Worm (Caenorhabditis elegans): ENCODE data around the gene dop-5.

dop-5 gene

DNA sequence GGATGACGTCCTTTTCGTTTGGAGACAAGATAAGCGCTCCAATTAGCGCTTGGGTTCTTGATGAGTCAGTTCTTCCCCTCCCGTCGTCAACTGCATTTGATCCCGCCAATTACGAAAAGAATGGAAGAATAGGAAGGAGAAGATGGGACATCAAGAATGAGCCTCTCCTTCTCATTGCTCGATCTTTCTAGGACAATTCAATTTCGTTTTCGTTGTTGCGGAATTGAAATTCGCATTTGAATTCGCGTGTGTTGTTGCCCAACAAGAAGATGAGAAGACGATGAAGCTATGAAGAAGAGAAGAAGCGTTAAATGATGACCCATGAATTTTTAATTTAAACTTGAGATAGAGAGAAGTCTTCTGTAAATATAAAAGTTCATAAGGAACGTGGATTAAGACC, 29.2 kb downstream of the dop-5 start:
- TF ChIP-seq hmg-1.2 (GFP tag; IDR thresholded peaks at IDR 0.05) (no peak), Y56A3A.18 (GFP tag; IDR thresholded peaks at IDR 0.05) (no peak), F57C9.4 (tag; optimal IDR thresholded peaks at IDR 0.05) (no peak), athp-1 (tag; optimal IDR thresholded peaks at IDR 0.05) (no peak), xnd-1 (tag; optimal IDR thresholded peaks at IDR 0.05) (no peak), nfya-2 (GFP tag; IDR thresholded peaks at IDR 0.05) (no peak)

DNA sequence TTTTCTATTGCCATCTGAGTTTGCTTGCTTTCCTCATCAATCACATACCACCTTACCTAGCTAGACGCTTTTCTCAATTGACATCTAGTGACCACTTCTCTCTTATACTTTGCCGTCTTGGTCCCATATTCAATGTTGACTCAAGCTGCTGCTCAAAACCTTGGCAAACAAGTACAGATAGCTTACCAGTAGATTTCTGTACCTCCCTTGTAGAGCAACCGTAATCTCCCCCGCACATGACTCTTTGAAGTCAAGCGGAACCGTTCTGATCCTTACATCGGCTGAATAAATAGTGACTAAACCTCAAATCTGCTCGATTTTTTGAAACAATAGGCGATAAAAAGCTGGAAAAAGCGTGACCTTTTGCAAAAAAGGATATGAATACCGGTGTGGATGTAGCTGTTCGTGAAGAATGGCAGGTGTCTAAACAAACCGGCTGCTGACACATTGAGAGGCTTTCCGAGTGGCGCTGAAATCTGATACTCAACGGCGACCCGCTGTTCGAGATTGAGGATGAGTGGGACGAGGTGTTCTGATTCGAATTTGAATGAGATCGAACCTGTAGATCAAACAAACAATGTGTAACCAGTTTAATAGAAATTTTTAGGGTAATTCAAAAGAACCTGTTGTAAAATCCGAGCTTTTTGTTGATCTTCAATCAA, 30.1 kb downstream of the dop-5 start:
- TF ChIP-seq lin-54 (GFP tag; optimal IDR thresholded peaks at IDR 0.05) = no peak
- no peak for TF ChIP-seq tlf-1 (GFP tag; optimal IDR thresholded peaks at IDR 0.05)
- TF ChIP-seq ceh-79 (tag; optimal IDR thresholded peaks at IDR 0.05) = no peak

DNA sequence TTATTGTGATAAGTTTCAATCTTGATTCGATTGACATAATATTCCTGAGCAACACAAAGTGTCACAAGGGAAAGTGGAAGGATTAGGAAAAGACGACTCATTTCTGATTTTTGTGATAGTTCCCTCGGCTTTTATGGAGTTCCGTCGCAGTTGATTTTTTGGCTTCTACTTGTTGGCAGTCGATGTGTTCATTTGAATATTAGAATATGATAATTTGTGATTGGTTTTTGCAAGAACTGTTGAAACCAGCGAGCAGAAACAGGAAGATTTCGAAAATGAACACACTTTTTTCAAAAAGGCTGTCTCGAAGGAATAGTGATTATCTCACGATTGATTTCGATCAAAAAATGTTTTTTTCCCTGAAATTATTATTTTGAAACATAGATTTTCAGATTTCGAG, 31.8 kb downstream of the dop-5 start, which contains the start of gene T02E9.6:
Gene T02E9.6, minus strand, starts transcription at position 101 of the 400 bp plus-strand sequence.
- no peak for TF ChIP-seq hlh-26 (GFP tag; conservative IDR thresholded peaks at IDR 0.05)
- no peak for TF ChIP-seq egl-18 (GFP tag; IDR thresholded peaks at IDR 0.05)

DNA sequence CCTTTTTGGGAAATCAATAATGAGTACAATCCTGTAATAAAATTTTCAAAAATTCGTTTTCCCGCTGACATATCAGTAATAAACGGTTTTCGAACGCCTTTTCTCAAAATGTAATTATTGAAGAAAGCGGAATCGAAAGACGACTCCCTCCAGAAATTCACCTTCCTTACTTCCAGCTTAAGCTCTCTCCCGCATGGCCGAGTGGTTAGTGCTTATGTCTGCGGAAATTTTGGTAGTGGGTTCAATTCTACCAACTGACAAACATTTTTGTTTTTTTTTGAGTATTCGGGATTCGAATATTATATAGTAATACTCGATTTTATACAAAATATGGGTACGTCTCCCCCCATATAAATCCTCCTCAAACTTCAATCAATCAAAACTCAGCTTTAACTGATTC, 34.2 kb downstream of the dop-5 start:
- TF ChIP-seq hmg-1.2 (GFP tag; IDR thresholded peaks at IDR 0.05) = peak; percentile 60
- peak; percentile 46; the same call in 1 of the 2 replicates for TF ChIP-seq mcd-1 (GFP tag; IDR thresholded peaks at IDR 0.05)
- TF ChIP-seq D2030.7 (GFP tag; IDR thresholded peaks at IDR 0.05) = peak; percentile 51
- TF ChIP-seq lin-26 (GFP tag; IDR thresholded peaks at IDR 0.05) = peak; percentile 83
- TF ChIP-seq ztf-25 (GFP tag; IDR thresholded peaks at IDR 0.05) = peak; percentile 81
- TF ChIP-seq pbrm-1 (GFP tag; IDR thresholded peaks at IDR 0.05) = 0 out of 2 replicates have a peak, but pooled peaks have one; percentile 37
- peak; percentile 31; the same call in 1 of the 2 replicates for TF ChIP-seq egrh-3 (GFP tag; IDR thresholded peaks at IDR 0.05)
- peak; percentile 61 for TF ChIP-seq dox-1 (GFP tag; IDR thresholded peaks at IDR 0.05)
- peak; percentile 52; the same call in 1 of the 2 replicates for TF ChIP-seq madf-6 (GFP tag; IDR thresholded peaks at IDR 0.05)
- 0 out of 2 replicates have a peak, but pooled peaks have one; percentile 56 for TF ChIP-seq Y56A3A.18 (GFP tag; IDR thresholded peaks at IDR 0.05)
- TF ChIP-seq nhr-120 (GFP tag; IDR thresholded peaks at IDR 0.05) = peak; percentile 35; the same call in 1 of the 2 replicates
- TF ChIP-seq rcor-1 (GFP tag; IDR thresholded peaks at IDR 0.05) = peak; percentile 40; the same call in 1 of the 2 replicates

DNA sequence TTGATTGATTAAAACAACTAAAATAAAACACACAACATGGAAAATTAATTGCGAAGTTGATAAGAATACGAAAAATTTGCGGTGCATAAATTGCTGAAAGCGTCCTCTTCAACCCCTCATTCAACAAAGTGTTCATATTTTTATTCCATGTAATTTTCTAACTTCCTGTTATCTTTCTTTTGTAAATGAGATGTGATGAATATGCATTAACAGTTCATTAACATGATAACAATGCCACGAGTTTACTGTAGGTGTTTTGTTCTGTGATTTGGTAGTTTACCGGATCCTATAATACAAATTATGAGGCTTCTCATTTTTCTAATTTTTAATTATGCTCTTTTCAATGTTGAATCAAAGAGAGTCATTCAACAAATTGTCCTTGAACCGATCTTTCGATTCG, 36.9 kb downstream of the dop-5 start, which contains the start of gene F47G9.6:
Gene F47G9.6, plus strand, starts transcription at position 301 of the 400 bp plus-strand sequence.
- no peak for TF ChIP-seq hlh-12 (tag; optimal IDR thresholded peaks at IDR 0.05)
- TF ChIP-seq Y67H2A.10 (GFP tag; conservative IDR thresholded peaks at IDR 0.05) = no peak
- no peak for TF ChIP-seq attf-5 (GFP tag; optimal IDR thresholded peaks at IDR 0.05)
- no peak for TF ChIP-seq snpc-4 (GFP tag; optimal IDR thresholded peaks at IDR 0.05)
- TF ChIP-seq snpc-4 (tag; optimal IDR thresholded peaks at IDR 0.05) = no peak
- TF ChIP-seq cebp-1 (GFP tag; IDR thresholded peaks at IDR 0.05) = no peak
- TF ChIP-seq cebp-1 (tag; optimal IDR thresholded peaks at IDR 0.05) = no peak

DNA sequence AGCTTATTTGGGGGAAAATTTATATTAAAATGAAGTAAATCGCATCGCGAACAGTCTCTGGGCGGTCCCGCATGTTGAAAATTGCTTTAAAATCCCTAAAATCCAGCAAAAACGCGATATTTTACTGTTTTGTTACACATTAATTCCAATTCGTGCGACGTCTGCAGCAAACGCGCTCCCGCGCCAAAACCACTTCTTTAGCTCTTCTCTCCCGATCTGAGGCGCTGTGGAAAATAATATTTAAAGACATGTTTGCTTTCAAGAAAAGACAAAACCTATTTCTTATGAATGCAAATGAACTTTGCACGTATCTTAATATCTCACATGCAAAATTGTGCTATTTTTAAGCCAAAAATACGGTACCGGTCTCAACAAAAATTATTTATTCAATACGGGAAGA, 37.4 kb downstream of the dop-5 start:
- TF ChIP-seq dox-1 (GFP tag; IDR thresholded peaks at IDR 0.05) = peak; percentile 53; the same call in 1 of the 2 replicates
- TF ChIP-seq D2030.7 (GFP tag; IDR thresholded peaks at IDR 0.05) = 0 out of 2 replicates have a peak, but pooled peaks have one; percentile 37
- peak; percentile 31; the same call in 1 of the 2 replicates for TF ChIP-seq pbrm-1 (GFP tag; IDR thresholded peaks at IDR 0.05)
- TF ChIP-seq hmg-1.2 (GFP tag; IDR thresholded peaks at IDR 0.05) = peak; percentile 22; the same call in 1 of the 2 replicates
- peak; percentile 73; the same call in 1 of the 2 replicates for TF ChIP-seq ztf-28 (GFP tag; IDR thresholded peaks at IDR 0.05)
- peak; percentile 54 for TF ChIP-seq ceh-91 (GFP tag; IDR thresholded peaks at IDR 0.05)
- TF ChIP-seq mcd-1 (GFP tag; IDR thresholded peaks at IDR 0.05) = peak; percentile 78
- TF ChIP-seq Y79H2A.3 (GFP tag; conservative IDR thresholded peaks at IDR 0.05) = 0 out of 2 replicates have a peak, but pooled peaks have one; percentile 56
- TF ChIP-seq ceh-100 (GFP tag; IDR thresholded peaks at IDR 0.05) = peak; percentile 92
- TF ChIP-seq egrh-3 (GFP tag; IDR thresholded peaks at IDR 0.05) = peak; percentile 49; the same call in 1 of the 2 replicates
- TF ChIP-seq Y67H2A.10 (GFP tag; conservative IDR thresholded peaks at IDR 0.05) = 0 out of 2 replicates have a peak, but pooled peaks have one; percentile 13

Measured in whole organism, young adult.